Fruit fly (Drosophila melanogaster) whole organism, embryonic: ENCODE measurements around the gene opa.

Source experiments
- Ada2b ChIP-seq: fragments of 200-800 bp; sonication (Bioruptor generic); IDR thresholded peaks from 2 replicates; pipeline ENCODE4 v1.3.6; 2022; ENCODE audit warnings: missing biosample characterization, missing genetic modification characterization
- Antp ChIP-seq: fragments of 200-800 bp; sonication (Bioruptor generic); optimal IDR thresholded peaks from 3 replicates; lab custom pipeline; 2016; ENCODE audit warnings: missing biosample characterization, missing genetic modification characterization
- BEAF-32 ChIP-seq: fragments of 200-800 bp; sonication (Bioruptor generic); optimal IDR thresholded peaks from 3 replicates; lab custom pipeline; 2017; ENCODE audit warnings: missing biosample characterization, missing genetic modification characterization, mild to moderate bottlenecking, moderate library complexity, missing genetic modification reagents
- CG11085 ChIP-seq: fragments of 200-800 bp; sonication (Bioruptor generic); IDR thresholded peaks from 2 replicates; pipeline ENCODE4 v1.3.6; 2022; ENCODE audit warnings: missing biosample characterization, missing genetic modification characterization
- CG12104 ChIP-seq: fragments of 200-800 bp; sonication (Bioruptor generic); optimal IDR thresholded peaks from 3 replicates; lab custom pipeline; 2016; ENCODE audit warnings: missing biosample characterization, missing genetic modification characterization
- CG12942 ChIP-seq: fragments of 200-800 bp; sonication (Bioruptor generic); optimal IDR thresholded peaks from 3 replicates; lab custom pipeline; 2016; ENCODE audit warnings: missing biosample characterization, missing genetic modification characterization
- CG13123 ChIP-seq: fragments of 200-800 bp; sonication (Bioruptor generic); optimal IDR thresholded peaks from 2 replicates; lab custom pipeline; 2016; ENCODE audit warnings: missing biosample characterization, missing genetic modification characterization
- CG13424 ChIP-seq: fragments of 200-800 bp; sonication (Bioruptor generic); optimal IDR thresholded peaks from 2 replicates; lab custom pipeline; 2019; ENCODE audit warnings: missing biosample characterization, mild to moderate bottlenecking, missing genetic modification characterization, moderate library complexity
- CG13894 ChIP-seq: fragments of 200-800 bp; sonication (Bioruptor generic); optimal IDR thresholded peaks from 3 replicates; lab custom pipeline; 2018; ENCODE audit warnings: missing biosample characterization, mild to moderate bottlenecking, missing genetic modification characterization, moderate library complexity
- CG14667 ChIP-seq: fragments of 200-800 bp; sonication (Bioruptor generic); IDR thresholded peaks from 2 replicates; pipeline ENCODE4 v1.3.6; 2022; ENCODE audit warnings: missing biosample characterization, missing genetic modification characterization
- CG17361 ChIP-seq: fragments of 200-800 bp; sonication (Bioruptor generic); IDR thresholded peaks from 3 replicates; pipeline ENCODE4 v1.3.6; 2022; ENCODE audit warnings: missing biosample characterization, missing genetic modification characterization
- CG17612 ChIP-seq: fragments of 200-800 bp; sonication (Bioruptor generic); IDR thresholded peaks from 2 replicates; pipeline ENCODE4 v1.3.6; 2022; ENCODE audit warnings: missing biosample characterization, missing genetic modification characterization
- CG1792 ChIP-seq: fragments of 200-800 bp; sonication (Bioruptor generic); optimal IDR thresholded peaks from 2 replicates; lab custom pipeline; 2016; ENCODE audit warnings: missing biosample characterization, missing genetic modification characterization
- CG3163 ChIP-seq: fragments of 200-800 bp; sonication (Bioruptor generic); optimal IDR thresholded peaks from 3 replicates; lab custom pipeline; 2016; ENCODE audit warnings: missing biosample characterization, missing genetic modification characterization
- CG5953 ChIP-seq: fragments of 200-800 bp; sonication (Bioruptor generic); IDR thresholded peaks from 2 replicates; pipeline ENCODE4 v1.3.6; 2022; ENCODE audit warnings: missing biosample characterization, missing genetic modification characterization
- CG6254 ChIP-seq: fragments of 200-800 bp; sonication (Bioruptor generic); optimal IDR thresholded peaks from 3 replicates; lab custom pipeline; 2017; ENCODE audit warnings: mild to moderate bottlenecking, missing biosample characterization, missing genetic modification reagents, missing genetic modification characterization
- CG6813 ChIP-seq: fragments of 200-800 bp; sonication (Bioruptor generic); optimal IDR thresholded peaks from 2 replicates; lab custom pipeline; 2017; ENCODE audit warnings: missing biosample characterization, missing genetic modification characterization, mild to moderate bottlenecking, moderate library complexity, missing genetic modification reagents
- CG9876 ChIP-seq: fragments of 200-800 bp; sonication (Bioruptor generic); optimal IDR thresholded peaks from 2 replicates; lab custom pipeline; 2016; ENCODE audit warnings: missing biosample characterization, missing genetic modification characterization
- Doc2 ChIP-seq: fragments of 200-800 bp; sonication (Bioruptor generic); IDR thresholded peaks from 2 replicates; pipeline ENCODE4 v1.3.6; 2022; ENCODE audit warnings: missing biosample characterization, missing genetic modification characterization
- Dref ChIP-seq: fragments of 200-800 bp; sonication (Bioruptor generic); IDR thresholded peaks from 2 replicates; pipeline ENCODE4 v1.3.6; 2022; ENCODE audit warnings: missing biosample characterization, missing genetic modification characterization
- HLHmδ ChIP-seq: fragments of 200-800 bp; sonication (Bioruptor generic); optimal IDR thresholded peaks from 2 replicates; lab custom pipeline; 2018; ENCODE audit warnings: missing biosample characterization, mild to moderate bottlenecking, missing genetic modification characterization, moderate library complexity
- Hmx ChIP-seq: fragments of 200-800 bp; sonication (Bioruptor generic); optimal IDR thresholded peaks from 2 replicates; lab custom pipeline; 2016; ENCODE audit warnings: missing biosample characterization, missing genetic modification characterization
- Hr3 ChIP-seq: fragments of 200-800 bp; sonication (Bioruptor generic); optimal IDR thresholded peaks from 3 replicates; lab custom pipeline; 2016; ENCODE audit warnings: missing biosample characterization, missing genetic modification characterization
- NC2β ChIP-seq: fragments of 200-800 bp; sonication (Bioruptor generic); optimal IDR thresholded peaks from 2 replicates; lab custom pipeline; 2016; ENCODE audit warnings: missing biosample characterization, missing genetic modification characterization
- NK7.1 ChIP-seq: fragments of 200-800 bp; sonication (Bioruptor generic); optimal IDR thresholded peaks from 3 replicates; lab custom pipeline; 2016; ENCODE audit warnings: missing biosample characterization, missing genetic modification characterization
- NfI ChIP-seq: fragments of 200-800 bp; sonication (Bioruptor generic); optimal IDR thresholded peaks from 3 replicates; lab custom pipeline; 2018; ENCODE audit warnings: missing biosample characterization, mild to moderate bottlenecking, missing genetic modification characterization, moderate library complexity
- Oli ChIP-seq: fragments of 200-800 bp; sonication (Bioruptor generic); optimal IDR thresholded peaks from 2 replicates; lab custom pipeline; 2018; ENCODE audit warnings: missing biosample characterization, mild to moderate bottlenecking, missing genetic modification characterization, moderate library complexity
- Poxn ChIP-seq: fragments of 200-800 bp; sonication (Bioruptor generic); IDR thresholded peaks from 2 replicates; pipeline ENCODE4 v1.3.6; 2022; ENCODE audit warnings: missing biosample characterization, missing genetic modification characterization
- Ravus ChIP-seq: fragments of 200-800 bp; sonication (Bioruptor generic); IDR thresholded peaks from 2 replicates; pipeline ENCODE4 v1.3.6; 2022; ENCODE audit warnings: missing biosample characterization, missing genetic modification characterization
- Ssrp ChIP-seq: fragments of 200-800 bp; sonication (Bioruptor generic); optimal IDR thresholded peaks from 2 replicates; lab custom pipeline; 2018; ENCODE audit warnings: missing biosample characterization, mild to moderate bottlenecking, missing genetic modification characterization, moderate library complexity
- YL-1 ChIP-seq: fragments of 200-800 bp; sonication (Bioruptor generic); optimal IDR thresholded peaks from 3 replicates; lab custom pipeline; 2017; ENCODE audit warnings: missing biosample characterization, mild to moderate bottlenecking, missing genetic modification characterization
- ac ChIP-seq: fragments of 200-800 bp; sonication (Bioruptor generic); optimal IDR thresholded peaks from 3 replicates; lab custom pipeline; 2017; ENCODE audit warnings: missing biosample characterization, mild to moderate bottlenecking, missing genetic modification characterization
- bcd ChIP-seq: fragments of 200-800 bp; sonication (Bioruptor generic); optimal IDR thresholded peaks from 2 replicates; lab custom pipeline; 2017; ENCODE audit warnings: missing biosample characterization, mild to moderate bottlenecking, missing genetic modification characterization
- danr ChIP-seq: fragments of 200-800 bp; sonication (Bioruptor generic); IDR thresholded peaks from 2 replicates; pipeline ENCODE4 v1.3.6; 2022; ENCODE audit warnings: missing biosample characterization, missing genetic modification characterization
- dmrt11E ChIP-seq: fragments of 200-800 bp; sonication (Bioruptor generic); optimal IDR thresholded peaks from 3 replicates; lab custom pipeline; 2018; ENCODE audit warnings: missing biosample characterization, mild to moderate bottlenecking, missing genetic modification characterization, moderate library complexity
- ewg ChIP-seq: fragments of 200-800 bp; sonication (Bioruptor generic); optimal IDR thresholded peaks from 3 replicates; lab custom pipeline; 2017; ENCODE audit warnings: mild to moderate bottlenecking, missing biosample characterization, missing genetic modification reagents, missing genetic modification characterization
- gcm2 ChIP-seq: fragments of 200-800 bp; sonication (Bioruptor generic); optimal IDR thresholded peaks from 2 replicates; lab custom pipeline; 2016; ENCODE audit warnings: missing biosample characterization, missing genetic modification characterization
- gro ChIP-seq: fragments of 200-800 bp; sonication (Bioruptor generic); optimal IDR thresholded peaks from 2 replicates; lab custom pipeline; 2016; ENCODE audit warnings: missing biosample characterization, missing genetic modification characterization
- inv ChIP-seq: fragments of 200-800 bp; sonication (Bioruptor generic); IDR thresholded peaks from 2 replicates; pipeline ENCODE4 v1.3.6; 2022; ENCODE audit warnings: missing biosample characterization, missing genetic modification characterization; ENCODE audit not compliant: partially characterized antibody
- kni ChIP-seq: fragments of 200-800 bp; sonication (Bioruptor generic); optimal IDR thresholded peaks from 3 replicates; lab custom pipeline; 2017; ENCODE audit warnings: mild to moderate bottlenecking, missing biosample characterization, missing genetic modification reagents, missing genetic modification characterization
- sens-2 ChIP-seq: fragments of 200-800 bp; sonication (Bioruptor generic); IDR thresholded peaks from 2 replicates; pipeline ENCODE4 v1.3.6; 2022; ENCODE audit warnings: missing biosample characterization, missing genetic modification characterization
- sima ChIP-seq: fragments of 200-800 bp; sonication (Bioruptor generic); optimal IDR thresholded peaks from 2 replicates; lab custom pipeline; 2016; ENCODE audit warnings: missing biosample characterization, missing genetic modification characterization
- sug ChIP-seq: fragments of 200-800 bp; optimal IDR thresholded peaks from 2 replicates; lab custom pipeline; 2019; ENCODE audit warnings: missing biosample characterization, mild to moderate bottlenecking, missing genetic modification characterization, moderate library complexity
- tap ChIP-seq: fragments of 200-800 bp; optimal IDR thresholded peaks from 3 replicates; lab custom pipeline; 2019; ENCODE audit warnings: missing biosample characterization, mild to moderate bottlenecking, missing genetic modification characterization, moderate library complexity
- tup ChIP-seq: fragments of 200-800 bp; sonication (Bioruptor generic); optimal IDR thresholded peaks from 2 replicates; lab custom pipeline; 2016; ENCODE audit warnings: missing biosample characterization, mild to moderate bottlenecking, missing genetic modification characterization, moderate library complexity
- usp ChIP-seq: fragments of >200 bp; optimal IDR thresholded peaks from 2 replicates; lab custom pipeline; 2017; ENCODE audit warnings: missing biosample characterization, missing genetic modification characterization
- wor ChIP-seq: fragments of 200-800 bp; sonication (Bioruptor generic); IDR thresholded peaks from 2 replicates; pipeline ENCODE4 v1.3.6; 2022; ENCODE audit warnings: missing biosample characterization, missing genetic modification characterization
- zen ChIP-seq: fragments of 200-800 bp; sonication (Bioruptor generic); optimal IDR thresholded peaks from 3 replicates; lab custom pipeline; 2018; ENCODE audit warnings: missing biosample characterization, mild to moderate bottlenecking, missing genetic modification characterization, moderate library complexity
- zfh2 ChIP-seq: fragments of 200-800 bp; sonication (Bioruptor generic); optimal IDR thresholded peaks from 2 replicates; lab custom pipeline; 2016; ENCODE audit warnings: missing biosample characterization, missing genetic modification characterization

Gene opa

dm6 chr3R:4910365-4910810, 57.8 kb downstream of the opa start, which contains the start of gene Cdep (continued):
- TF ChIP-seq BEAF-32 (GFP tag; lab: Kevin White, UChicago): peak; percentile 91
- no peak for TF ChIP-seq sens-2 (GFP tag; lab: Robert Waterston, UW)
- TF ChIP-seq kni: no peak
- TF ChIP-seq CG13424 (tag; lab: Kevin White, UChicago): peak; percentile 41
- TF ChIP-seq YL-1: peak; percentile 65
- no peak for TF ChIP-seq NK7.1 (GFP tag; lab: Kevin White, UChicago)
- no peak for TF ChIP-seq Hmx
- no peak for TF ChIP-seq Ssrp
- peak; percentile 7 for TF ChIP-seq Hr3
- no peak for TF ChIP-seq sima
- no peak for TF ChIP-seq CG12104 (GFP tag; lab: Kevin White, UChicago)
- peak; percentile 20 for TF ChIP-seq sug (tag; lab: Kevin White, UChicago)
- peak; percentile 4 for TF ChIP-seq CG12942 (GFP tag; lab: Kevin White, UChicago)
- TF ChIP-seq NfI (GFP tag; lab: Kevin White, UChicago): peak; percentile 56
- TF ChIP-seq Antp (GFP tag; lab: Kevin White, UChicago): no peak
- no peak for TF ChIP-seq CG11085
- peak; percentile 35 for TF ChIP-seq zen (tag; lab: Kevin White, UChicago)
- peak; percentile 65 for TF ChIP-seq CG6254 (GFP tag; lab: Kevin White, UChicago)
- TF ChIP-seq CG3163 (GFP tag; lab: Kevin White, UChicago): no peak
- TF ChIP-seq CG14667: no peak
- TF ChIP-seq usp: no peak
- TF ChIP-seq CG17361: peak; percentile 34; the same call in 1 of the 3 replicates
- TF ChIP-seq danr: no peak
- no peak for TF ChIP-seq gcm2
- peak; percentile 8 for TF ChIP-seq bcd
- TF ChIP-seq CG13894 (tag; lab: Kevin White, UChicago): peak; percentile 54
- no peak for TF ChIP-seq CG13123 (GFP tag; lab: Kevin White, UChicago)
- TF ChIP-seq Oli (tag; lab: Kevin White, UChicago): no peak
- TF ChIP-seq CG17612: no peak
- no peak for TF ChIP-seq Doc2 (GFP tag; lab: Robert Waterston, UW)
- TF ChIP-seq gro (GFP tag; lab: Kevin White, UChicago): no peak
- TF ChIP-seq CG5953 (GFP tag; lab: Robert Waterston, UW): 0 out of 2 replicates have a peak, but pooled peaks have one; percentile 27
- no peak for TF ChIP-seq Poxn (GFP tag; lab: Robert Waterston, UW)
- TF ChIP-seq Ravus (GFP tag; lab: Robert Waterston, UW): no peak
- TF ChIP-seq wor: no peak
- no peak for TF ChIP-seq zfh2
- TF ChIP-seq Ada2b (GFP tag; lab: Robert Waterston, UW): 0 out of 2 replicates have a peak, but pooled peaks have one; percentile 28
- TF ChIP-seq CG6813 (GFP tag; lab: Kevin White, UChicago): no peak
- TF ChIP-seq dmrt11E (tag; lab: Kevin White, UChicago): peak; percentile 11
- peak; percentile 51 for TF ChIP-seq tap (tag; lab: Kevin White, UChicago)
- no peak for TF ChIP-seq CG9876 (GFP tag; lab: Kevin White, UChicago)
- no peak for TF ChIP-seq ewg (GFP tag; lab: Kevin White, UChicago)
- peak; percentile 47 for TF ChIP-seq HLHmδ
- peak; percentile 97 for TF ChIP-seq Dref (GFP tag; lab: Robert Waterston, UW)
- peak; percentile 6 for TF ChIP-seq NC2β
- TF ChIP-seq ac (GFP tag; lab: Kevin White, UChicago): no peak
- TF ChIP-seq inv (GFP tag; lab: Robert Waterston, UW): peak; percentile 90
- no peak for TF ChIP-seq CG1792 (GFP tag; lab: Kevin White, UChicago)
- peak; percentile 1 for TF ChIP-seq tup (GFP tag; lab: Kevin White, UChicago)
